Fruit fly (Drosophila melanogaster) whole organism, adult: ENCODE results near the gene CG10853.
A peak's percentile ranks its signal among the peaks of the same experiment; 100 is the strongest.

ENCODE experiments used
- CG11617 ChIP-seq: fragments of 200-800 bp; sonication (Bioruptor generic); optimal IDR thresholded peaks from 2 replicates; lab custom pipeline; 2017; ENCODE audit warnings: mild to moderate bottlenecking, missing biosample characterization, missing genetic modification reagents, missing genetic modification characterization
- CG12768 ChIP-seq: fragments of 200-800 bp; sonication (Bioruptor generic); optimal IDR thresholded peaks from 2 replicates; lab custom pipeline; 2017; ENCODE audit warnings: missing biosample characterization, missing genetic modification characterization, mild to moderate bottlenecking, moderate library complexity, missing genetic modification reagents
- CG14711 ChIP-seq: fragments of 200-800 bp; sonication (Bioruptor generic); optimal IDR thresholded peaks from 2 replicates; lab custom pipeline; 2018; ENCODE audit warnings: missing biosample characterization, mild to moderate bottlenecking, missing genetic modification characterization, moderate library complexity
- CG1620 ChIP-seq: fragments of 200-800 bp; sonication (Bioruptor generic); optimal IDR thresholded peaks from 2 replicates; lab custom pipeline; 2016; ENCODE audit warnings: missing biosample characterization, missing genetic modification characterization
- CG33017 ChIP-seq: fragments of 200-800 bp; sonication (Bioruptor generic); optimal IDR thresholded peaks from 2 replicates; lab custom pipeline; 2018; ENCODE audit warnings: missing biosample characterization, mild to moderate bottlenecking, missing genetic modification characterization, moderate library complexity
- CG5204 ChIP-seq: fragments of 200-800 bp; sonication (Bioruptor generic); optimal IDR thresholded peaks from 2 replicates; lab custom pipeline; 2016; ENCODE audit warnings: missing biosample characterization, missing genetic modification characterization
- CG7045 ChIP-seq: fragments of 200-800 bp; sonication (Bioruptor generic); optimal IDR thresholded peaks from 2 replicates; lab custom pipeline; 2017; ENCODE audit warnings: missing biosample characterization, mild to moderate bottlenecking, missing genetic modification characterization
- CG7101 ChIP-seq: fragments of 200-800 bp; sonication (Bioruptor generic); optimal IDR thresholded peaks from 2 replicates; lab custom pipeline; 2018; ENCODE audit warnings: missing biosample characterization, mild to moderate bottlenecking, missing genetic modification characterization, moderate library complexity
- Clk ChIP-seq: fragments of 200-800 bp; sonication (Bioruptor generic); optimal IDR thresholded peaks from 2 replicates; lab custom pipeline; 2017; ENCODE audit warnings: missing biosample characterization, missing genetic modification characterization
- Crg-1 ChIP-seq: fragments of 200-800 bp; sonication (Bioruptor generic); optimal IDR thresholded peaks from 2 replicates; lab custom pipeline; 2016; ENCODE audit warnings: missing biosample characterization, missing genetic modification characterization
- Hr96 ChIP-seq: fragments of 200-800 bp; sonication (Bioruptor generic); optimal IDR thresholded peaks from 2 replicates; lab custom pipeline; 2016; ENCODE audit warnings: missing biosample characterization, missing genetic modification characterization
- Mnt ChIP-seq: fragments of 200-800 bp; sonication (Bioruptor generic); optimal IDR thresholded peaks from 2 replicates; lab custom pipeline; 2016; ENCODE audit warnings: missing biosample characterization, mild to moderate bottlenecking, missing genetic modification characterization
- bab1 ChIP-seq: fragments of 200-800 bp; sonication (Bioruptor generic); optimal IDR thresholded peaks from 3 replicates; lab custom pipeline; 2019; ENCODE audit warnings: missing biosample characterization, mild to moderate bottlenecking, missing genetic modification characterization, moderate library complexity
- cic ChIP-seq: fragments of 200-800 bp; sonication (Bioruptor generic); optimal IDR thresholded peaks from 2 replicates; lab custom pipeline; 2017; ENCODE audit warnings: missing biosample characterization, mild to moderate bottlenecking, missing genetic modification characterization, moderate library complexity
- cnc ChIP-seq, 2 experiments: fragments of >200 bp; optimal IDR thresholded peaks; 2 replicates each; lab custom pipeline; 2017
- kay ChIP-seq: fragments of 200-800 bp; sonication (Bioruptor generic); peaks from one replicate; lab custom pipeline; 2016; ENCODE audit warnings: missing biosample characterization, missing genetic modification characterization, borderline replicate concordance
- ovo ChIP-seq: fragments of 200-800 bp; sonication (Bioruptor generic); optimal IDR thresholded peaks from 2 replicates; lab custom pipeline; 2016; ENCODE audit warnings: missing biosample characterization, missing genetic modification characterization
- pad ChIP-seq: fragments of 200-800 bp; sonication (Bioruptor generic); optimal IDR thresholded peaks from 3 replicates; lab custom pipeline; 2017; ENCODE audit warnings: missing biosample characterization, missing genetic modification characterization, mild to moderate bottlenecking, moderate library complexity, missing genetic modification reagents
- tj ChIP-seq: fragments of 200-800 bp; sonication (Bioruptor generic); optimal IDR thresholded peaks from 3 replicates; lab custom pipeline; 2017; ENCODE audit warnings: missing biosample characterization, mild to moderate bottlenecking, missing genetic modification characterization, moderate library complexity
- toe ChIP-seq: fragments of 200-800 bp; sonication (Bioruptor generic); optimal IDR thresholded peaks from 2 replicates; lab custom pipeline; 2016; ENCODE audit warnings: missing biosample characterization, missing genetic modification characterization

CG10853 gene

dm6 chr3L:3947301-3947941, at the start of gene CG10853:
TSS of gene CG10853 (plus strand) at chr3L:3947891.
- TF ChIP-seq CG5204 (GFP tag; lab: Kevin White, UChicago), result no peak
- TF ChIP-seq cic (GFP tag; lab: Kevin White, UChicago), result no peak
- no peak for TF ChIP-seq Mnt
- TF ChIP-seq Hr96 (GFP tag; lab: Kevin White, UChicago), result no peak
- TF ChIP-seq CG33017 (tag; lab: Kevin White, UChicago), result no peak
- TF ChIP-seq CG7101 (tag; lab: Kevin White, UChicago), result no peak
- no peak for TF ChIP-seq toe (GFP tag; lab: Kevin White, UChicago)
- TF ChIP-seq bab1 (GFP tag; lab: Kevin White, UChicago), result no peak

- TF ChIP-seq bab1 (GFP tag; lab: Kevin White, UChicago), result peak; percentile 9
- TF ChIP-seq Clk (GFP tag; lab: Kevin White, UChicago), result no peak
- peak; percentile 47 for TF ChIP-seq pad (GFP tag; lab: Kevin White, UChicago)
- TF ChIP-seq Hr96 (GFP tag; lab: Kevin White, UChicago), result peak; percentile 4
- TF ChIP-seq Crg-1, result peak; percentile 91
- peak; percentile 84 for TF ChIP-seq ovo
- TF ChIP-seq CG33017 (tag; lab: Kevin White, UChicago), result peak; percentile 47
- peak; percentile 58 for TF ChIP-seq CG5204 (GFP tag; lab: Kevin White, UChicago)
- TF ChIP-seq kay (GFP tag; lab: Kevin White, UChicago), result peak; percentile 84
- TF ChIP-seq cic (GFP tag; lab: Kevin White, UChicago), result peak; percentile 48
- TF ChIP-seq CG7101 (tag; lab: Kevin White, UChicago), result peak; percentile 73
- TF ChIP-seq tj (GFP tag; lab: Kevin White, UChicago), result peak; percentile 28
- peak; percentile 11 for TF ChIP-seq CG14711
- peak; percentile 61 for TF ChIP-seq CG11617
- peak; percentile 49 for TF ChIP-seq toe (GFP tag; lab: Kevin White, UChicago)
- peak; percentile 44 for TF ChIP-seq CG12768
- peak; percentile 82 for TF ChIP-seq CG1620 (GFP tag; lab: Kevin White, UChicago)
- TF ChIP-seq Mnt, result peak; percentile 44
- TF ChIP-seq cnc (optimal IDR thresholded peaks at IDR 0.05; lab: Kevin White, UChicago), result no peak
- TF ChIP-seq CG7045 (GFP tag; lab: Kevin White, UChicago), result peak; percentile 58
Measured at dm6 chr3L:3898978-3899377, 48.7 kb upstream of the CG10853 start, which contains the start of gene Ccz1. TSS of gene Ccz1 (minus strand) at chr3L:3899156.

dm6 chr3L:3901865-3902490, 45.7 kb upstream of the CG10853 start:
- TF ChIP-seq CG7101 (tag; lab: Kevin White, UChicago) (no peak), CG7045 (GFP tag; lab: Kevin White, UChicago) (no peak), CG12768 (peak; percentile 67), ovo (no peak), kay (GFP tag; lab: Kevin White, UChicago) (peak; percentile 95), cnc (optimal IDR thresholded peaks at IDR 0.05; lab: Kevin White, UChicago) (no peak), CG5204 (GFP tag; lab: Kevin White, UChicago) (peak; percentile 10), Mnt (peak; percentile 22), Clk (GFP tag; lab: Kevin White, UChicago) (peak; percentile 1), tj (GFP tag; lab: Kevin White, UChicago) (peak; percentile 87), Crg-1 (peak; percentile 4), cic (GFP tag; lab: Kevin White, UChicago) (no peak)

- TF ChIP-seq Crg-1, result peak; percentile 46
- TF ChIP-seq cnc (optimal IDR thresholded peaks at IDR 0.05; lab: Kevin White, UChicago), result no peak
- TF ChIP-seq tj (GFP tag; lab: Kevin White, UChicago), result no peak
- peak; percentile 56 for TF ChIP-seq CG7101 (tag; lab: Kevin White, UChicago)
- TF ChIP-seq cic (GFP tag; lab: Kevin White, UChicago), result peak; percentile 51
- TF ChIP-seq bab1 (GFP tag; lab: Kevin White, UChicago), result peak; percentile 55
- TF ChIP-seq ovo, result peak; percentile 68
- TF ChIP-seq CG12768, result peak; percentile 45
- TF ChIP-seq CG5204 (GFP tag; lab: Kevin White, UChicago), result peak; percentile 78
- peak; percentile 32 for TF ChIP-seq pad (GFP tag; lab: Kevin White, UChicago)
- peak; percentile 63 for TF ChIP-seq CG11617
- TF ChIP-seq toe (GFP tag; lab: Kevin White, UChicago), result peak; percentile 86
- peak; percentile 82 for TF ChIP-seq CG7045 (GFP tag; lab: Kevin White, UChicago)
- peak; percentile 50 for TF ChIP-seq CG33017 (tag; lab: Kevin White, UChicago)
- peak; percentile 83 for TF ChIP-seq Mnt
- peak; percentile 80 for TF ChIP-seq kay (GFP tag; lab: Kevin White, UChicago)
- peak; percentile 57 for TF ChIP-seq CG14711
- peak; percentile 51 for TF ChIP-seq Hr96 (GFP tag; lab: Kevin White, UChicago)
- TF ChIP-seq Clk (GFP tag; lab: Kevin White, UChicago), result peak; percentile 47
- peak; percentile 54 for TF ChIP-seq CG1620 (GFP tag; lab: Kevin White, UChicago)
Measured at dm6 chr3L:3902491-3903198, 45.0 kb upstream of the CG10853 start, which contains the start of gene Ubi-p63E. TSS of gene Ubi-p63E (minus strand) at chr3L:3903184.

DNA sequence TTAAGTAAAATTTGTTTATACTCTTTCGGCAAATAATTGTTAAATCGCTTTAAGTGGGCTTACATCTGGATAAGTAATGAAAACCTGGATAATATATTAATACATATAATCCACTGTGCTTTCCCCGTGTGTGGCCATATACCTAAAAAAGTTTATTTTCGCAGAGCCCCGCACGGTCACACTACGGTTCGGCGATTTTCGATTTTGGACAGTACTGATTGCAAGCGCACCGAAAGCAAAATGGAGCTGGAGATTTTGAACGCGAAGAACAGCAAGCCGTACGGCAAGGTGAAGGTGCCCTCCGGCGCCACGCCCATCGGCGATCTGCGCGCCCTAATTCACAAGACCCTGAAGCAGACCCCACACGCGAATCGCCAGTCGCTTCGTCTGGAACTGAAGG, 44.4 kb upstream of the CG10853 start, which contains the start of gene Sc2:
TSS of gene Sc2 (plus strand) at position 192 of the 400 bp plus-strand sequence.
- TF ChIP-seq Clk (GFP tag; lab: Kevin White, UChicago) (no peak), CG12768 (no peak), Mnt (no peak), CG1620 (GFP tag; lab: Kevin White, UChicago) (no peak), Hr96 (GFP tag; lab: Kevin White, UChicago) (no peak), CG14711 (no peak), CG5204 (GFP tag; lab: Kevin White, UChicago) (no peak), toe (GFP tag; lab: Kevin White, UChicago) (no peak), CG7045 (GFP tag; lab: Kevin White, UChicago) (no peak), bab1 (GFP tag; lab: Kevin White, UChicago) (peak; percentile 8), Crg-1 (no peak), ovo (no peak), kay (GFP tag; lab: Kevin White, UChicago) (no peak), cnc (optimal IDR thresholded peaks at IDR 0.05; lab: Kevin White, UChicago) (no peak), pad (GFP tag; lab: Kevin White, UChicago) (no peak), CG7101 (tag; lab: Kevin White, UChicago) (no peak), cic (GFP tag; lab: Kevin White, UChicago) (peak; percentile 12)
